Worm (Caenorhabditis elegans): ENCODE data around the gene glp-1.

DNA sequence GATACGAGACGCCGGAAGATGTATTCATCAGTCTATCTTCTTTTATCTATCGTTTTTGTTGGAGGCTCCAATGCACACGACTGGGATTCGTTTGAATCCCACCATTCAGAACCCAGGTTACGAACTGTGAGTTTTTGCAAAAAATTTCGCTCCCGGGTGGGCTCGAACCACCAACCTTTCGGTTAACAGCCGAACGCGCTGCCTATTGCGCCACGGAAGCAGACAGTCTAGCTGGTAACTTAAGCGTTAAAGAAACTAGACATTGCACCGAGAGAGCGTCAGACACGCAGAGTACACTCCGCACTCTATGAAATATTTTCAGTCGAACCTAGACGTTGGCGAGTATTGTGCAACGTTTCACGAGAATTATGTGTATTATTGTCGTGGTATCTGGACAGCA, 12.0 kb downstream of the glp-1 start:
- TF ChIP-seq ceh-28 (tag; optimal IDR thresholded peaks at IDR 0.05) (no peak), jun-1 (tag; optimal IDR thresholded peaks at IDR 0.05) (no peak), elt-2 (tag; optimal IDR thresholded peaks at IDR 0.05) (peak; percentile 34), R02D3.7 (tag; optimal IDR thresholded peaks at IDR 0.05) (no peak), snpc-4 (tag; optimal IDR thresholded peaks at IDR 0.05) (no peak), elt-3 (tag; optimal IDR thresholded peaks at IDR 0.05) (no peak), nhr-237 (tag; optimal IDR thresholded peaks at IDR 0.05) (no peak), mdl-1 (tag; optimal IDR thresholded peaks at IDR 0.05) (no peak), unc-39 (tag; optimal IDR thresholded peaks at IDR 0.05) (no peak)
